Fruit fly (Drosophila melanogaster) whole organism, embryonic: ENCODE measurements around the gene Paf-AHalpha.

ENCODE experiments used
- ATbp ChIP-seq: fragments of 200-800 bp; sonication (Bioruptor generic); optimal IDR thresholded peaks from 2 replicates; lab custom pipeline; 2017; ENCODE audit warnings: missing biosample characterization, mild to moderate bottlenecking, missing genetic modification characterization, missing genetic modification reagents
- Atf3 ChIP-seq: fragments of 200-800 bp; sonication (Bioruptor generic); optimal IDR thresholded peaks from 3 replicates; lab custom pipeline; 2016; ENCODE audit warnings: missing biosample characterization, missing genetic modification characterization
- Awh ChIP-seq: fragments of 200-800 bp; sonication (Bioruptor generic); IDR thresholded peaks from 2 replicates; pipeline ENCODE4, ENCODE4 v1.3.6; 2022; ENCODE audit warnings: missing biosample characterization, missing genetic modification characterization
- CG11093 ChIP-seq: fragments of 200-800 bp; sonication (Bioruptor generic); IDR thresholded peaks from 3 replicates; pipeline ENCODE4 v1.3.6; 2022; ENCODE audit warnings: missing biosample characterization, missing genetic modification characterization
- CG11696 ChIP-seq: fragments of 200-800 bp; sonication (Bioruptor generic); IDR thresholded peaks from 2 replicates; pipeline ENCODE4 v1.3.6; 2022; ENCODE audit warnings: missing biosample characterization, missing genetic modification characterization
- CG12236 ChIP-seq: fragments of 200-800 bp; sonication (Bioruptor generic); optimal IDR thresholded peaks from 2 replicates; lab custom pipeline; 2016; ENCODE audit warnings: missing biosample characterization, missing genetic modification characterization
- CG13775 ChIP-seq: fragments of 200-800 bp; sonication (Bioruptor generic); optimal IDR thresholded peaks from 3 replicates; lab custom pipeline; 2017; ENCODE audit warnings: missing biosample characterization, mild to moderate bottlenecking, missing genetic modification characterization
- CG14710 ChIP-seq: fragments of 200-800 bp; sonication (Bioruptor generic); optimal IDR thresholded peaks from 3 replicates; lab custom pipeline; 2019; ENCODE audit warnings: missing biosample characterization, mild to moderate bottlenecking, missing genetic modification characterization, moderate library complexity
- CG15073 ChIP-seq: fragments of 200-800 bp; sonication (Bioruptor generic); optimal IDR thresholded peaks from 2 replicates; lab custom pipeline; 2016; ENCODE audit warnings: missing biosample characterization, missing genetic modification characterization
- CG1647 ChIP-seq: fragments of 200-800 bp; sonication (Bioruptor generic); optimal IDR thresholded peaks from 3 replicates; lab custom pipeline; 2016; ENCODE audit warnings: missing biosample characterization, missing genetic modification characterization
- CG16863 ChIP-seq: fragments of 200-800 bp; sonication (Bioruptor generic); optimal IDR thresholded peaks from 3 replicates; lab custom pipeline; 2016; ENCODE audit warnings: missing biosample characterization, missing genetic modification characterization
- CG17361 ChIP-seq: fragments of 200-800 bp; sonication (Bioruptor generic); IDR thresholded peaks from 3 replicates; pipeline ENCODE4 v1.3.6; 2022; ENCODE audit warnings: missing biosample characterization, missing genetic modification characterization
- CG17385 ChIP-seq: fragments of 200-800 bp; sonication (Bioruptor generic); optimal IDR thresholded peaks from 3 replicates; lab custom pipeline; 2018; ENCODE audit warnings: missing biosample characterization, mild to moderate bottlenecking, missing genetic modification characterization
- CG18262 ChIP-seq: fragments of 200-800 bp; optimal IDR thresholded peaks from 3 replicates; lab custom pipeline; 2019; ENCODE audit warnings: missing biosample characterization, mild to moderate bottlenecking, missing genetic modification characterization, moderate library complexity
- CG2129 ChIP-seq: fragments of 200-800 bp; sonication (Bioruptor generic); IDR thresholded peaks from 2 replicates; pipeline ENCODE4 v1.3.6; 2022; ENCODE audit warnings: missing biosample characterization, missing genetic modification characterization; ENCODE audit not compliant: partially characterized antibody
- CG32532 ChIP-seq: fragments of 200-800 bp; sonication (Bioruptor generic); IDR thresholded peaks from 2 replicates; pipeline ENCODE4 v1.3.6; 2022; ENCODE audit warnings: missing biosample characterization, missing genetic modification characterization
- CG33213 ChIP-seq: fragments of 200-800 bp; sonication (Bioruptor generic); optimal IDR thresholded peaks from 3 replicates; lab custom pipeline; 2016; ENCODE audit warnings: missing biosample characterization, missing genetic modification characterization
- CG42726 ChIP-seq: fragments of 200-800 bp; sonication (Bioruptor generic); IDR thresholded peaks from 2 replicates; pipeline ENCODE4 v1.3.6; 2022; ENCODE audit warnings: missing biosample characterization, missing genetic modification characterization; ENCODE audit not compliant: partially characterized antibody
- CG4617 ChIP-seq: fragments of 200-800 bp; sonication (Bioruptor generic); optimal IDR thresholded peaks from 3 replicates; lab custom pipeline; 2016; ENCODE audit warnings: missing biosample characterization, missing genetic modification characterization, borderline replicate concordance
- CG4820 ChIP-seq: fragments of 200-800 bp; sonication (Bioruptor generic); optimal IDR thresholded peaks from 3 replicates; lab custom pipeline; 2016; ENCODE audit warnings: missing biosample characterization, missing genetic modification characterization
- CG5953 ChIP-seq: fragments of 200-800 bp; sonication (Bioruptor generic); IDR thresholded peaks from 2 replicates; pipeline ENCODE4 v1.3.6; 2022; ENCODE audit warnings: missing biosample characterization, missing genetic modification characterization
- CG6254 ChIP-seq: fragments of 200-800 bp; sonication (Bioruptor generic); optimal IDR thresholded peaks from 3 replicates; lab custom pipeline; 2017; ENCODE audit warnings: mild to moderate bottlenecking, missing biosample characterization, missing genetic modification reagents, missing genetic modification characterization
- CG8478 ChIP-seq: fragments of >200 bp; optimal IDR thresholded peaks from 2 replicates; lab custom pipeline; 2018
- CG8944 ChIP-seq: fragments of 200-800 bp; sonication (Bioruptor generic); optimal IDR thresholded peaks from 3 replicates; lab custom pipeline; 2016; ENCODE audit warnings: missing biosample characterization, missing genetic modification characterization
- Chrac-16 ChIP-seq: fragments of 200-800 bp; sonication (Bioruptor generic); optimal IDR thresholded peaks from 3 replicates; lab custom pipeline; 2016; ENCODE audit warnings: missing biosample characterization, missing genetic modification characterization
- Gug ChIP-seq: fragments of 200-800 bp; sonication (Bioruptor generic); IDR thresholded peaks from 4 replicates; pipeline ENCODE4 v1.3.6; 2022; ENCODE audit warnings: missing biosample characterization, missing genetic modification characterization
- Hey ChIP-seq: fragments of 200-800 bp; sonication (Bioruptor generic); optimal IDR thresholded peaks from 3 replicates; lab custom pipeline; 2018; ENCODE audit warnings: missing biosample characterization, mild to moderate bottlenecking, missing genetic modification characterization
- Hmx ChIP-seq: fragments of 200-800 bp; sonication (Bioruptor generic); optimal IDR thresholded peaks from 2 replicates; lab custom pipeline; 2016; ENCODE audit warnings: missing biosample characterization, missing genetic modification characterization
- Hr78 ChIP-seq, 2 experiments: fragments of 200-800 bp in 1 of 2; fragments of >200 bp in 1 of 2; sonication (Bioruptor generic) in 1 of 2; optimal IDR thresholded peaks; 2 replicates each; lab custom pipeline; 2017 to 2019; ENCODE audit warnings: missing biosample characterization in 2 of 2, missing genetic modification characterization in 2 of 2, mild to moderate bottlenecking in 1 of 2, moderate library complexity in 1 of 2
- Myb ChIP-seq: fragments of 200-800 bp; sonication (Bioruptor generic); optimal IDR thresholded peaks from 2 replicates; lab custom pipeline; 2016; ENCODE audit warnings: missing biosample characterization, missing genetic modification characterization
- Rx ChIP-seq: fragments of 200-800 bp; sonication (Bioruptor generic); IDR thresholded peaks from 2 replicates; pipeline ENCODE4 v1.3.6; 2022; ENCODE audit warnings: missing biosample characterization, missing genetic modification characterization
- Ssrp ChIP-seq: fragments of 200-800 bp; sonication (Bioruptor generic); optimal IDR thresholded peaks from 2 replicates; lab custom pipeline; 2018; ENCODE audit warnings: missing biosample characterization, mild to moderate bottlenecking, missing genetic modification characterization, moderate library complexity
- Xbp1 ChIP-seq: fragments of 200-800 bp; sonication (Bioruptor generic); optimal IDR thresholded peaks from 3 replicates; lab custom pipeline; 2016; ENCODE audit warnings: missing biosample characterization, mild to moderate bottlenecking, missing genetic modification characterization
- bigmax ChIP-seq: fragments of 200-800 bp; sonication (Bioruptor generic); optimal IDR thresholded peaks from 2 replicates; lab custom pipeline; 2018; ENCODE audit warnings: missing biosample characterization, mild to moderate bottlenecking, missing genetic modification characterization
- br ChIP-seq: fragments of >200 bp; optimal IDR thresholded peaks from 2 replicates; lab custom pipeline; 2017
- cas ChIP-seq: fragments of 200-800 bp; sonication (Bioruptor generic); IDR thresholded peaks from 2 replicates; pipeline ENCODE4 v1.3.6; 2022; ENCODE audit warnings: missing biosample characterization, missing genetic modification characterization
- corto ChIP-seq: fragments of 200-800 bp; sonication (Bioruptor generic); optimal IDR thresholded peaks from 2 replicates; lab custom pipeline; 2016; ENCODE audit warnings: missing biosample characterization, mild to moderate bottlenecking, missing genetic modification characterization, moderate library complexity
- disco-r ChIP-seq: fragments of 200-800 bp; sonication (Bioruptor generic); optimal IDR thresholded peaks from 2 replicates; lab custom pipeline; 2016; ENCODE audit warnings: missing biosample characterization, missing genetic modification characterization
- dysf ChIP-seq: fragments of 200-800 bp; sonication (Bioruptor generic); IDR thresholded peaks from 3 replicates; pipeline ENCODE4 v1.3.6; 2022; ENCODE audit warnings: missing biosample characterization, missing genetic modification characterization
- esg ChIP-seq: fragments of 200-800 bp; sonication (Bioruptor generic); conservative IDR thresholded peaks from 2 replicates; pipeline ENCODE4 v1.3.6; 2022; ENCODE audit warnings: missing biosample characterization, missing genetic modification characterization
- exex ChIP-seq: fragments of 200-800 bp; sonication (Bioruptor generic); optimal IDR thresholded peaks from 4 replicates; lab custom pipeline; 2018; ENCODE audit warnings: missing biosample characterization, mild to moderate bottlenecking, missing genetic modification characterization, moderate library complexity
- fd102C ChIP-seq: fragments of 200-800 bp; sonication (Bioruptor generic); optimal IDR thresholded peaks from 2 replicates; lab custom pipeline; 2018; ENCODE audit warnings: missing biosample characterization, mild to moderate bottlenecking, missing genetic modification characterization, moderate library complexity
- inv ChIP-seq: fragments of 200-800 bp; sonication (Bioruptor generic); IDR thresholded peaks from 2 replicates; pipeline ENCODE4 v1.3.6; 2022; ENCODE audit warnings: missing biosample characterization, missing genetic modification characterization; ENCODE audit not compliant: partially characterized antibody
- lbe ChIP-seq: fragments of 200-800 bp; sonication (Bioruptor generic); optimal IDR thresholded peaks from 2 replicates; lab custom pipeline; 2016; ENCODE audit warnings: missing biosample characterization, mild to moderate bottlenecking, missing genetic modification characterization
- nau ChIP-seq: fragments of 200-800 bp; sonication (Bioruptor generic); optimal IDR thresholded peaks from 3 replicates; lab custom pipeline; 2017; ENCODE audit warnings: missing biosample characterization, mild to moderate bottlenecking, missing genetic modification characterization, missing genetic modification reagents
- nom ChIP-seq: fragments of 200-800 bp; sonication (Bioruptor generic); optimal IDR thresholded peaks from 2 replicates; lab custom pipeline; 2017; ENCODE audit warnings: missing biosample characterization, missing genetic modification characterization, mild to moderate bottlenecking, moderate library complexity, missing genetic modification reagents
- pnt ChIP-seq: fragments of 200-800 bp; sonication (Bioruptor generic); optimal IDR thresholded peaks from 3 replicates; lab custom pipeline; 2016; ENCODE audit warnings: missing biosample characterization, missing genetic modification characterization
- schlank ChIP-seq: fragments of 200-800 bp; sonication (Bioruptor generic); optimal IDR thresholded peaks from 2 replicates; lab custom pipeline; 2018; ENCODE audit warnings: missing biosample characterization, mild to moderate bottlenecking, missing genetic modification characterization
- sisA ChIP-seq: fragments of 200-800 bp; sonication (Bioruptor generic); IDR thresholded peaks from 2 replicates; pipeline ENCODE4 v1.3.6; 2022; ENCODE audit warnings: missing biosample characterization, missing genetic modification characterization
- usp ChIP-seq: fragments of >200 bp; optimal IDR thresholded peaks from 2 replicates; lab custom pipeline; 2017; ENCODE audit warnings: missing biosample characterization, missing genetic modification characterization
- z ChIP-seq: fragments of 200-800 bp; sonication (Bioruptor generic); IDR thresholded peaks from 3 replicates; pipeline ENCODE4 v1.3.6; 2022; ENCODE audit warnings: missing biosample characterization, missing genetic modification characterization

Paf-AHalpha gene

dm6 chrX:15738890-15739550 lies 46.4 kb downstream of the Paf-AHalpha start, which contains the start of the genes CG11679 and CG8206 (continued):
- no peak for TF ChIP-seq CG6254
- TF ChIP-seq CG8478 (lab: Kevin White, UChicago) = no peak
- TF ChIP-seq CG11696 (GFP tag; lab: Robert Waterston, UW) = no peak
- peak; percentile 49; the same call in 2 of the 3 replicates for TF ChIP-seq CG17361
- TF ChIP-seq schlank = no peak
- peak; percentile 3 for TF ChIP-seq CG17385
- peak; percentile 29 for TF ChIP-seq CG18262
- no peak for TF ChIP-seq Atf3 (GFP tag; lab: Kevin White, UChicago)
- no peak for TF ChIP-seq z (GFP tag; lab: Robert Waterston, UW)
- no peak for TF ChIP-seq Hey (tag; lab: Kevin White, UChicago)
- no peak for TF ChIP-seq CG32532 (GFP tag; lab: Robert Waterston, UW)
- no peak for TF ChIP-seq disco-r (GFP tag; lab: Kevin White, UChicago)
- peak; percentile 67 for TF ChIP-seq CG8944
- no peak for TF ChIP-seq nau (GFP tag; lab: Kevin White, UChicago)
- TF ChIP-seq Ssrp (tag; lab: Kevin White, UChicago) = no peak
- TF ChIP-seq CG15073 (GFP tag; lab: Kevin White, UChicago) = no peak
- TF ChIP-seq CG5953 (GFP tag; lab: Robert Waterston, UW) = no peak
- TF ChIP-seq CG13775 (GFP tag; lab: Kevin White, UChicago) = peak; percentile 37
- no peak for TF ChIP-seq bigmax (GFP tag; lab: Kevin White, UChicago)
- TF ChIP-seq usp (GFP tag; lab: Kevin White, UChicago) = no peak
- peak; percentile 35 for TF ChIP-seq CG4820
- TF ChIP-seq CG33213 = no peak
- no peak for TF ChIP-seq esg (GFP tag; lab: Robert Waterston, UW)
- TF ChIP-seq CG4617 (GFP tag; lab: Kevin White, UChicago) = peak; percentile 5
- no peak for TF ChIP-seq corto (GFP tag; lab: Kevin White, UChicago)
- peak; percentile 36; the same call in 1 of the 2 replicates for TF ChIP-seq inv
- peak; percentile 44 for TF ChIP-seq pnt (GFP tag; lab: Kevin White, UChicago)
- TF ChIP-seq exex (tag; lab: Kevin White, UChicago) = peak; percentile 26
- TF ChIP-seq Gug (GFP tag; lab: Robert Waterston, UW) = peak; percentile 26; the same call in 1 of the 4 replicates
- TF ChIP-seq Chrac-16 (GFP tag; lab: Kevin White, UChicago) = peak; percentile 24
- no peak for TF ChIP-seq fd102C (GFP tag; lab: Kevin White, UChicago)
- no peak for TF ChIP-seq br (lab: Kevin White, UChicago)
- TF ChIP-seq lbe = no peak
- TF ChIP-seq Xbp1 (GFP tag; lab: Kevin White, UChicago) = peak; percentile 48
- TF ChIP-seq CG14710 (tag; lab: Kevin White, UChicago) = peak; percentile 46
- TF ChIP-seq Awh = no peak
- TF ChIP-seq Myb (GFP tag; lab: Kevin White, UChicago) = peak; percentile 83
- TF ChIP-seq dysf = peak; percentile 41; the same call in 1 of the 3 replicates
- TF ChIP-seq Hmx = no peak
- TF ChIP-seq CG1647 (GFP tag; lab: Kevin White, UChicago) = no peak
- TF ChIP-seq CG16863 (GFP tag; lab: Kevin White, UChicago) = no peak
- TF ChIP-seq ATbp (GFP tag; lab: Kevin White, UChicago) = no peak
- TF ChIP-seq CG42726 (GFP tag; lab: Robert Waterston, UW) = no peak
- no peak for TF ChIP-seq CG2129 (GFP tag; lab: Robert Waterston, UW)
- TF ChIP-seq CG11093 = peak; percentile 28; the same call in 1 of the 3 replicates
- TF ChIP-seq sisA (GFP tag; lab: Robert Waterston, UW) = no peak
- no peak for TF ChIP-seq nom (GFP tag; lab: Kevin White, UChicago)
- TF ChIP-seq Rx = no peak
- no peak for TF ChIP-seq Hr78 (GFP tag; optimal IDR thresholded peaks at IDR 0.05; lab: Kevin White, UChicago)
- TF ChIP-seq CG12236 (GFP tag; lab: Kevin White, UChicago) = no peak
- TF ChIP-seq cas (GFP tag; lab: Robert Waterston, UW) = no peak
